Worm (Caenorhabditis elegans) whole organism, early embryonic: ENCODE measurements around the gene C24G6.8.

Experiments used
- B0310.2 ChIP-seq: sonication (generic microtip); optimal IDR thresholded peaks from 2 replicates; lab custom pipeline; 2016; ENCODE audit warnings: mild to moderate bottlenecking, missing genetic modification characterization, missing compliant biosample characterization
- F13C5.2 ChIP-seq: sonication (generic microtip); optimal IDR thresholded peaks from 2 replicates; lab custom pipeline; 2017; ENCODE audit warnings: mild to moderate bottlenecking, missing genetic modification characterization, inconsistent platforms, missing compliant biosample characterization
- aly-1 ChIP-seq: sonication (generic microtip); optimal IDR thresholded peaks from 2 replicates; lab custom pipeline; 2016; ENCODE audit warnings: missing genetic modification characterization, missing compliant biosample characterization
- ama-1 ChIP-seq: fragments of 150-350 bp; optimal IDR thresholded peaks from 2 replicates; lab custom pipeline; 2014
- ceh-13 ChIP-seq: fragments of 200-800 bp; sonication (Bioruptor generic); optimal IDR thresholded peaks from 2 replicates; lab custom pipeline; 2018; ENCODE audit warnings: mild to moderate bottlenecking, missing genetic modification characterization, missing compliant biosample characterization
- ceh-36 ChIP-seq: sonication (generic microtip); optimal IDR thresholded peaks from 2 replicates; lab custom pipeline; 2016; ENCODE audit warnings: missing genetic modification characterization, inconsistent platforms, missing compliant biosample characterization
- ets-7 ChIP-seq: sonication (generic microtip); optimal IDR thresholded peaks from 2 replicates; lab custom pipeline; 2016; ENCODE audit warnings: missing genotype, missing genetic modification characterization, missing compliant biosample characterization
- flt-1 ChIP-seq: fragments of 200-800 bp; sonication (Bioruptor generic); IDR thresholded peaks from 2 replicates; pipeline ENCODE4 v1.3.6; 2022; ENCODE audit warnings: missing genetic modification characterization, missing compliant biosample characterization
- hmbx-1 ChIP-seq: sonication (generic microtip); optimal IDR thresholded peaks from 2 replicates; lab custom pipeline; 2016; ENCODE audit warnings: mild to moderate bottlenecking, missing genetic modification characterization, missing compliant biosample characterization
- hmg-4 ChIP-seq: fragments of 200-800 bp; sonication (Bioruptor generic); optimal IDR thresholded peaks from 2 replicates; lab custom pipeline; 2018; ENCODE audit warnings: mild to moderate bottlenecking, missing genetic modification characterization, missing compliant biosample characterization
- hnd-1 ChIP-seq: sonication (generic microtip); optimal IDR thresholded peaks from 2 replicates; lab custom pipeline; 2016; ENCODE audit warnings: missing genetic modification characterization, missing compliant biosample characterization
- pes-1 ChIP-seq: fragments of 200-800 bp; sonication (Bioruptor generic); IDR thresholded peaks from 2 replicates; pipeline ENCODE4 v1.3.6; 2022; ENCODE audit warnings: missing genetic modification reagents, missing genetic modification characterization, missing compliant biosample characterization
- scrt-1 ChIP-seq: fragments of 200-800 bp; sonication (Bioruptor generic); IDR thresholded peaks from 2 replicates; pipeline ENCODE4 v1.3.6; 2022; ENCODE audit warnings: missing genetic modification characterization, missing compliant biosample characterization
- sea-1 ChIP-seq: fragments of 200-800 bp; sonication (Bioruptor generic); conservative IDR thresholded peaks from 2 replicates; pipeline ENCODE4 v1.3.6; 2022; ENCODE audit warnings: missing genetic modification characterization, missing compliant biosample characterization
- tbx-11 ChIP-seq: fragments of 200-800 bp; sonication (Bioruptor generic); IDR thresholded peaks from 2 replicates; pipeline ENCODE4 v1.3.6; 2022; ENCODE audit warnings: missing genetic modification characterization, missing compliant biosample characterization
- tbx-37 ChIP-seq: fragments of 200-800 bp; sonication (Bioruptor generic); conservative IDR thresholded peaks from 2 replicates; pipeline ENCODE4 v1.3.6; 2022; ENCODE audit warnings: missing genetic modification reagents, missing genetic modification characterization, missing compliant biosample characterization
- tra-4 ChIP-seq: sonication (generic microtip); optimal IDR thresholded peaks from 2 replicates; lab custom pipeline; 2017; ENCODE audit warnings: missing genetic modification characterization, missing compliant biosample characterization

Gene C24G6.8

ce11 chrV:5523260-5523659, 12.4 kb downstream of the C24G6.8 start:
- TF ChIP-seq hmg-4 (GFP tag; lab: Kevin White, UChicago) (no peak), hnd-1 (tag; lab: Kevin White, UChicago) (no peak), pes-1 (GFP tag; lab: Robert Waterston, UW) (no peak), aly-1 (tag; lab: Kevin White, UChicago) (no peak), ceh-36 (tag; lab: Kevin White, UChicago) (no peak), tbx-37 (GFP tag; lab: Robert Waterston, UW) (no peak), ceh-13 (GFP tag; lab: Kevin White, UChicago) (no peak), ets-7 (tag; lab: Kevin White, UChicago) (no peak), ama-1 (no peak), F13C5.2 (tag; lab: Kevin White, UChicago) (no peak), sea-1 (no peak), hmbx-1 (tag; lab: Kevin White, UChicago) (no peak), B0310.2 (tag; lab: Kevin White, UChicago) (no peak), flt-1 (GFP tag; lab: Robert Waterston, UW) (no peak), tbx-11 (no peak), scrt-1 (GFP tag; lab: Robert Waterston, UW) (no peak), tra-4 (no peak)

ce11 chrV:5521735-5522241, 13.9 kb downstream of the C24G6.8 start, which contains the start of gene hir-1:
hir-1 (plus strand) TSS chrV:5522139.
- TF ChIP-seq pes-1 (GFP tag; lab: Robert Waterston, UW) = no peak
- TF ChIP-seq scrt-1 (GFP tag; lab: Robert Waterston, UW) = no peak
- TF ChIP-seq tbx-11 = no peak
- TF ChIP-seq sea-1 = no peak
- TF ChIP-seq B0310.2 (tag; lab: Kevin White, UChicago) = no peak
- no peak for TF ChIP-seq hmbx-1 (tag; lab: Kevin White, UChicago)

- no peak for TF ChIP-seq ceh-36 (tag; lab: Kevin White, UChicago)
These were observed 21.9 kb downstream of the C24G6.8 start, which contains the start of the genes hpo-15 and mms-19 for ce11 chrV:5513630-5514378. hpo-15 (minus strand) TSS chrV:5513830. mms-19 (plus strand) TSS chrV:5514348.

- no peak for TF ChIP-seq B0310.2 (tag; lab: Kevin White, UChicago)
- TF ChIP-seq hnd-1 (tag; lab: Kevin White, UChicago) = no peak
- TF ChIP-seq hmg-4 (GFP tag; lab: Kevin White, UChicago) = no peak
- TF ChIP-seq flt-1 (GFP tag; lab: Robert Waterston, UW) = no peak
- TF ChIP-seq tbx-37 (GFP tag; lab: Robert Waterston, UW) = no peak
- TF ChIP-seq sea-1 = no peak
- TF ChIP-seq tbx-11 = no peak
- no peak for TF ChIP-seq ets-7 (tag; lab: Kevin White, UChicago)
- TF ChIP-seq ama-1 = no peak
- no peak for TF ChIP-seq tra-4
- no peak for TF ChIP-seq F13C5.2 (tag; lab: Kevin White, UChicago)
These were observed 23.1 kb downstream of the C24G6.8 start for ce11 chrV:5512559-5512958.

ce11 chrV:5511720-5512119, 24.0 kb downstream of the C24G6.8 start:
- TF ChIP-seq tra-4 (no peak), scrt-1 (GFP tag; lab: Robert Waterston, UW) (no peak), pes-1 (GFP tag; lab: Robert Waterston, UW) (no peak), flt-1 (GFP tag; lab: Robert Waterston, UW) (no peak), hnd-1 (tag; lab: Kevin White, UChicago) (no peak), tbx-37 (GFP tag; lab: Robert Waterston, UW) (no peak), ceh-13 (GFP tag; lab: Kevin White, UChicago) (no peak), hmbx-1 (tag; lab: Kevin White, UChicago) (no peak), ets-7 (tag; lab: Kevin White, UChicago) (no peak), ama-1 (no peak)

- no peak for TF ChIP-seq hnd-1 (tag; lab: Kevin White, UChicago)
- no peak for TF ChIP-seq sea-1
- TF ChIP-seq ceh-13 (GFP tag; lab: Kevin White, UChicago) = no peak
- TF ChIP-seq pes-1 (GFP tag; lab: Robert Waterston, UW) = no peak
- no peak for TF ChIP-seq tbx-11
- TF ChIP-seq ceh-36 (tag; lab: Kevin White, UChicago) = no peak
- TF ChIP-seq ets-7 (tag; lab: Kevin White, UChicago) = no peak
- TF ChIP-seq hmg-4 (GFP tag; lab: Kevin White, UChicago) = no peak
- no peak for TF ChIP-seq F13C5.2 (tag; lab: Kevin White, UChicago)
- TF ChIP-seq hmbx-1 (tag; lab: Kevin White, UChicago) = no peak
- no peak for TF ChIP-seq tra-4
- TF ChIP-seq aly-1 (tag; lab: Kevin White, UChicago) = no peak
- no peak for TF ChIP-seq flt-1 (GFP tag; lab: Robert Waterston, UW)
- TF ChIP-seq ama-1 = no peak
- no peak for TF ChIP-seq B0310.2 (tag; lab: Kevin White, UChicago)
- TF ChIP-seq tbx-37 (GFP tag; lab: Robert Waterston, UW) = no peak
- TF ChIP-seq scrt-1 (GFP tag; lab: Robert Waterston, UW) = no peak
These were observed 25.7 kb downstream of the C24G6.8 start for ce11 chrV:5509966-5510365.

ce11 chrV:5509134-5509533, 26.5 kb downstream of the C24G6.8 start:
- TF ChIP-seq B0310.2 (tag; lab: Kevin White, UChicago) (no peak), tbx-11 (no peak), sea-1 (no peak), aly-1 (tag; lab: Kevin White, UChicago) (no peak)
